Worm (Caenorhabditis elegans) whole organism, L2 larva: Measurements from ENCODE around the gene slcr-46.3.

ENCODE experiments used
- nhr-10 ChIP-seq: sonication (generic microtip); optimal IDR thresholded peaks from 2 replicates; lab custom pipeline; 2017; ENCODE audit warnings: missing biosample characterization, missing genetic modification characterization
- sem-4 ChIP-seq: fragments of 150-350 bp; optimal IDR thresholded peaks from 2 replicates; lab custom pipeline; 2014; ENCODE audit warnings: missing biosample characterization, missing genetic modification reagents, missing genetic modification characterization
- unc-62 ChIP-seq: fragments of 150-350 bp; optimal IDR thresholded peaks from 2 replicates; lab custom pipeline; 2014; ENCODE audit warnings: missing biosample characterization, missing genetic modification reagents, missing genetic modification characterization

ce11 chrV:9714909-9715308 lies 9.0 kb downstream of the slcr-46.3 start, which contains the start of gene F40F9.3:
- TF ChIP-seq nhr-10 (no peak), unc-62 (no peak), sem-4 (no peak)
